Fruit fly (Drosophila melanogaster) whole organism, embryonic: ENCODE measurements around the gene meigo.
A peak's percentile ranks its signal among the peaks of the same experiment; 100 is the strongest.

Source experiments
- Adf1 ChIP-seq: fragments of 200-800 bp; sonication (Bioruptor generic); IDR thresholded peaks from 2 replicates; pipeline ENCODE4 v1.3.6; 2022; ENCODE audit warnings: missing biosample characterization, missing genetic modification characterization
- BEAF-32 ChIP-seq: fragments of 200-800 bp; sonication (Bioruptor generic); optimal IDR thresholded peaks from 3 replicates; lab custom pipeline; 2017; ENCODE audit warnings: missing biosample characterization, missing genetic modification characterization, mild to moderate bottlenecking, moderate library complexity, missing genetic modification reagents
- Bgb ChIP-seq: fragments of 200-800 bp; sonication (Bioruptor generic); IDR thresholded peaks from 2 replicates; pipeline ENCODE4 v1.3.6; 2022; ENCODE audit warnings: missing biosample characterization, missing genetic modification characterization; ENCODE audit not compliant: partially characterized antibody
- Bteb2 ChIP-seq: fragments of 200-800 bp; sonication (Bioruptor generic); optimal IDR thresholded peaks from 2 replicates; lab custom pipeline; 2016; ENCODE audit warnings: missing biosample characterization, missing genetic modification characterization
- CG12942 ChIP-seq: fragments of 200-800 bp; sonication (Bioruptor generic); optimal IDR thresholded peaks from 3 replicates; lab custom pipeline; 2016; ENCODE audit warnings: missing biosample characterization, missing genetic modification characterization
- CG13123 ChIP-seq: fragments of 200-800 bp; sonication (Bioruptor generic); optimal IDR thresholded peaks from 2 replicates; lab custom pipeline; 2016; ENCODE audit warnings: missing biosample characterization, missing genetic modification characterization
- CG15269 ChIP-seq: fragments of 200-800 bp; sonication (Bioruptor generic); optimal IDR thresholded peaks from 2 replicates; lab custom pipeline; 2018; ENCODE audit warnings: missing biosample characterization, mild to moderate bottlenecking, missing genetic modification characterization, moderate library complexity
- CG16863 ChIP-seq: fragments of 200-800 bp; sonication (Bioruptor generic); optimal IDR thresholded peaks from 3 replicates; lab custom pipeline; 2016; ENCODE audit warnings: missing biosample characterization, missing genetic modification characterization
- CG2875 ChIP-seq: fragments of 200-800 bp; sonication (Bioruptor generic); optimal IDR thresholded peaks from 2 replicates; lab custom pipeline; 2017; ENCODE audit warnings: missing biosample characterization, mild to moderate bottlenecking, missing genetic modification characterization, missing genetic modification reagents
- CG30020 ChIP-seq: fragments of 200-800 bp; optimal IDR thresholded peaks from 2 replicates; lab custom pipeline; 2019; ENCODE audit warnings: missing biosample characterization, mild to moderate bottlenecking, missing genetic modification characterization, moderate library complexity
- CG31365 ChIP-seq: fragments of 200-800 bp; sonication (Bioruptor generic); optimal IDR thresholded peaks from 2 replicates; lab custom pipeline; 2018; ENCODE audit warnings: missing biosample characterization, mild to moderate bottlenecking, missing genetic modification characterization
- CG33557 ChIP-seq: fragments of 200-800 bp; sonication (Bioruptor generic); optimal IDR thresholded peaks from 2 replicates; lab custom pipeline; 2019; ENCODE audit warnings: missing biosample characterization, mild to moderate bottlenecking, missing genetic modification characterization, moderate library complexity
- CG34376 ChIP-seq: fragments of 200-800 bp; sonication (Bioruptor generic); optimal IDR thresholded peaks from 2 replicates; lab custom pipeline; 2018; ENCODE audit warnings: missing biosample characterization, mild to moderate bottlenecking, missing genetic modification characterization
- CG5180 ChIP-seq: fragments of 200-800 bp; sonication (Bioruptor generic); optimal IDR thresholded peaks from 3 replicates; lab custom pipeline; 2017; ENCODE audit warnings: missing biosample characterization, missing genetic modification characterization, mild to moderate bottlenecking, moderate library complexity, missing genetic modification reagents
- CG7372 ChIP-seq: fragments of 200-800 bp; sonication (Bioruptor generic); IDR thresholded peaks from 2 replicates; pipeline ENCODE4 v1.3.6; 2022; ENCODE audit warnings: missing biosample characterization, missing genetic modification characterization
- CG7987 ChIP-seq: fragments of 200-800 bp; sonication (Bioruptor generic); optimal IDR thresholded peaks from 2 replicates; lab custom pipeline; 2018; ENCODE audit warnings: missing biosample characterization, mild to moderate bottlenecking, missing genetic modification characterization, moderate library complexity
- CG8089 ChIP-seq: fragments of 200-800 bp; sonication (Bioruptor generic); optimal IDR thresholded peaks from 3 replicates; lab custom pipeline; 2016; ENCODE audit warnings: missing biosample characterization, missing genetic modification characterization
- CG8944 ChIP-seq: fragments of 200-800 bp; sonication (Bioruptor generic); optimal IDR thresholded peaks from 3 replicates; lab custom pipeline; 2016; ENCODE audit warnings: missing biosample characterization, missing genetic modification characterization
- CG9876 ChIP-seq: fragments of 200-800 bp; sonication (Bioruptor generic); optimal IDR thresholded peaks from 2 replicates; lab custom pipeline; 2016; ENCODE audit warnings: missing biosample characterization, missing genetic modification characterization
- CG9932 ChIP-seq: fragments of 200-800 bp; sonication (Bioruptor generic); IDR thresholded peaks from 2 replicates; pipeline ENCODE4 v1.3.6; 2022; ENCODE audit warnings: missing biosample characterization, missing genetic modification characterization
- CrebB ChIP-seq: fragments of 200-800 bp; sonication (Bioruptor generic); optimal IDR thresholded peaks from 3 replicates; lab custom pipeline; 2018; ENCODE audit warnings: missing biosample characterization, mild to moderate bottlenecking, missing genetic modification characterization
- Dll ChIP-seq: fragments of 200-800 bp; sonication (Bioruptor generic); IDR thresholded peaks from 4 replicates; pipeline ENCODE4 v1.3.6; 2022; ENCODE audit warnings: missing biosample characterization, missing genetic modification characterization; ENCODE audit not compliant: partially characterized antibody
- HLH3B ChIP-seq: fragments of 200-800 bp; sonication (Bioruptor generic); IDR thresholded peaks from 2 replicates; pipeline ENCODE4 v1.3.6; 2022; ENCODE audit warnings: missing biosample characterization, missing genetic modification characterization
- HmgD ChIP-seq: fragments of 200-800 bp; sonication (Bioruptor generic); optimal IDR thresholded peaks from 3 replicates; lab custom pipeline; 2016; ENCODE audit warnings: missing biosample characterization, missing genetic modification characterization
- Hmx ChIP-seq: fragments of 200-800 bp; sonication (Bioruptor generic); optimal IDR thresholded peaks from 2 replicates; lab custom pipeline; 2016; ENCODE audit warnings: missing biosample characterization, missing genetic modification characterization
- Lim3 ChIP-seq: fragments of 200-800 bp; sonication (Bioruptor generic); IDR thresholded peaks from 2 replicates; pipeline ENCODE4 v1.3.6; 2022; ENCODE audit warnings: missing biosample characterization, missing genetic modification characterization
- Oaz ChIP-seq: fragments of 200-800 bp; sonication (Bioruptor generic); IDR thresholded peaks from 2 replicates; pipeline ENCODE4 v1.3.6; 2022; ENCODE audit warnings: missing biosample characterization, missing genetic modification characterization
- Oli ChIP-seq: fragments of 200-800 bp; sonication (Bioruptor generic); optimal IDR thresholded peaks from 2 replicates; lab custom pipeline; 2018; ENCODE audit warnings: missing biosample characterization, mild to moderate bottlenecking, missing genetic modification characterization, moderate library complexity
- Optix ChIP-seq: fragments of 200-800 bp; sonication (Bioruptor generic); IDR thresholded peaks from 3 replicates; pipeline ENCODE4 v1.3.6; 2022; ENCODE audit warnings: missing biosample characterization, missing genetic modification characterization
- Pdp1 ChIP-seq, 2 experiments: fragments of 200-800 bp; sonication (Bioruptor generic); optimal IDR thresholded peaks; 3 replicates each; lab custom pipeline; 2016; ENCODE audit warnings: missing biosample characterization in 2 of 2, missing genetic modification characterization in 2 of 2, mild to moderate bottlenecking in 1 of 2, moderate library complexity in 1 of 2
- Side ChIP-seq: fragments of 200-800 bp; sonication (Bioruptor generic); optimal IDR thresholded peaks from 2 replicates; lab custom pipeline; 2016; ENCODE audit warnings: missing biosample characterization, missing genetic modification characterization
- Sry-δ ChIP-seq: fragments of 200-800 bp; sonication (Bioruptor generic); optimal IDR thresholded peaks from 2 replicates; lab custom pipeline; 2016; ENCODE audit warnings: missing biosample characterization, missing genetic modification characterization
- amos ChIP-seq: fragments of 200-800 bp; sonication (Bioruptor generic); IDR thresholded peaks from 2 replicates; pipeline ENCODE4 v1.3.6; 2022; ENCODE audit warnings: missing biosample characterization, missing genetic modification characterization; ENCODE audit not compliant: partially characterized antibody
- aop ChIP-seq: fragments of 200-800 bp; sonication (Bioruptor generic); IDR thresholded peaks from 2 replicates; pipeline ENCODE4 v1.3.6; 2022; ENCODE audit warnings: missing biosample characterization, missing genetic modification characterization
- ap ChIP-seq: fragments of 200-800 bp; sonication (Bioruptor generic); IDR thresholded peaks from 2 replicates; pipeline ENCODE4 v1.3.6; 2022; ENCODE audit warnings: missing biosample characterization, missing genetic modification characterization
- chif ChIP-seq, 2 experiments: fragments of 200-800 bp; sonication (Bioruptor generic); optimal IDR thresholded peaks; 3 replicates each; lab custom pipeline; 2016; ENCODE audit warnings: missing biosample characterization in 2 of 2, missing genetic modification characterization in 2 of 2
- chm ChIP-seq: fragments of 200-800 bp; sonication (Bioruptor generic); IDR thresholded peaks from 2 replicates; pipeline ENCODE4 v1.3.6; 2022; ENCODE audit warnings: missing biosample characterization, missing genetic modification characterization
- ftz-f1 ChIP-seq: fragments of 200-800 bp; sonication (Bioruptor generic); optimal IDR thresholded peaks from 2 replicates; lab custom pipeline; 2016; ENCODE audit warnings: missing biosample characterization, missing genetic modification characterization
- gce ChIP-seq: fragments of 200-800 bp; sonication (Bioruptor generic); IDR thresholded peaks from 3 replicates; pipeline ENCODE4 v1.3.6; 2022; ENCODE audit warnings: missing biosample characterization, missing genetic modification characterization
- gem ChIP-seq: fragments of 200-800 bp; sonication (Bioruptor generic); optimal IDR thresholded peaks from 2 replicates; lab custom pipeline; 2019; ENCODE audit warnings: missing biosample characterization, mild to moderate bottlenecking, missing genetic modification characterization, moderate library complexity
- grau ChIP-seq: fragments of 200-800 bp; optimal IDR thresholded peaks from 3 replicates; lab custom pipeline; 2019; ENCODE audit warnings: missing biosample characterization, mild to moderate bottlenecking, missing genetic modification characterization, moderate library complexity
- gsb-n ChIP-seq: fragments of 200-800 bp; sonication (Bioruptor generic); optimal IDR thresholded peaks from 3 replicates; lab custom pipeline; 2018; ENCODE audit warnings: missing biosample characterization, mild to moderate bottlenecking, missing genetic modification characterization
- gt ChIP-seq: fragments of 200-800 bp; sonication (Bioruptor generic); IDR thresholded peaks from 2 replicates; pipeline ENCODE4 v1.3.6; 2022; ENCODE audit warnings: missing biosample characterization, missing genetic modification characterization
- lab ChIP-seq: fragments of 200-800 bp; sonication (Bioruptor generic); optimal IDR thresholded peaks from 3 replicates; lab custom pipeline; 2017; ENCODE audit warnings: missing biosample characterization, missing genetic modification characterization, mild to moderate bottlenecking, moderate library complexity, missing genetic modification reagents
- odd ChIP-seq: fragments of 200-800 bp; sonication (Bioruptor generic); optimal IDR thresholded peaks from 2 replicates; lab custom pipeline; 2017; ENCODE audit warnings: missing biosample characterization, mild to moderate bottlenecking, missing genetic modification characterization
- otp ChIP-seq: fragments of 200-800 bp; sonication (Bioruptor generic); IDR thresholded peaks from 3 replicates; pipeline ENCODE4, ENCODE4 v1.3.6; 2022; ENCODE audit warnings: missing biosample characterization, missing genetic modification characterization
- pb ChIP-seq: fragments of 200-800 bp; sonication (Bioruptor generic); optimal IDR thresholded peaks from 3 replicates; lab custom pipeline; 2016; ENCODE audit warnings: missing biosample characterization, missing genetic modification characterization
- psq ChIP-seq: fragments of 200-800 bp; sonication (Bioruptor generic); optimal IDR thresholded peaks from 2 replicates; lab custom pipeline; 2017; ENCODE audit warnings: missing biosample characterization, missing genetic modification characterization
- so ChIP-seq: fragments of 200-800 bp; sonication (Bioruptor generic); IDR thresholded peaks from 3 replicates; pipeline ENCODE4 v1.3.6; 2022; ENCODE audit warnings: missing biosample characterization, missing genetic modification characterization
- tx ChIP-seq: fragments of 200-800 bp; sonication (Bioruptor generic); optimal IDR thresholded peaks from 2 replicates; lab custom pipeline; 2016; ENCODE audit warnings: missing biosample characterization, missing genetic modification characterization
- vfl ChIP-seq: fragments of 200-800 bp; sonication (Bioruptor generic); optimal IDR thresholded peaks from 2 replicates; lab custom pipeline; 2016; ENCODE audit warnings: missing biosample characterization, missing genetic modification characterization

The meigo gene

DNA sequence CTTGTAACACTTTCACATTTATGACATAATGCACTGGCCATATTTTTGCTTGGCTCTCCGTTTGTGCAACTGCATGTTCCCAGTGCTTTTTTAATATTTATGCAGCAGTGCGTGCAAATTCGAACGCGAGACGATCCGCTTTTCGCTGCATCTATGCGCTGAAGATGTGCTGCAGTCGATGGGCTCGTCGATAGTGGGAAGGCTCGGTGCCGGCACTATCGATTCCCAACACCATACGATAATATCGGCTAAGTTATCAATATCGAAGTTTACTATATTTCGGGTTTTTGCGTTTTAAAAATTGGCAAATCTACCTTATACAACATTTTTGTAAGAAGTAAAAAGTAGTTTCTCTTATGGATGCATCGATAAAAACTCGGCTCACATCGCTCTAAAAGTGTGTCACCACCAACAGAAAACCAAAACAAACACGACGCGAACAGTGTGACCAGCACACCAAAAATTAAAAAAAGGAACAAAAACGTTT lies 40.4 kb upstream of the meigo start, which contains the start of gene RhoGAP93B (continued):
- TF ChIP-seq CG2875 (GFP tag; lab: Kevin White, UChicago) (peak; percentile 41), ap (GFP tag; lab: Robert Waterston, UW) (peak; percentile 76), CG13123 (GFP tag; lab: Kevin White, UChicago) (peak; percentile 58), gsb-n (tag; lab: Kevin White, UChicago) (no peak), so (GFP tag; lab: Robert Waterston, UW) (peak; percentile 94), gem (tag; lab: Kevin White, UChicago) (peak; percentile 80), aop (GFP tag; lab: Robert Waterston, UW) (peak; percentile 91), pb (GFP tag; lab: Kevin White, UChicago) (peak; percentile 88), chif (GFP tag; optimal IDR thresholded peaks at IDR 0.05; lab: Kevin White, UChicago) (peak; percentile 73 to 76), CG7372 (GFP tag; lab: Robert Waterston, UW) (peak; percentile 93), amos (GFP tag; lab: Robert Waterston, UW) (peak; percentile 100), Adf1 (peak; percentile 73), tx (peak; percentile 90), grau (tag; lab: Kevin White, UChicago) (peak; percentile 78), CG34376 (peak; percentile 80), Dll (GFP tag; lab: Robert Waterston, UW) (peak; percentile 100), Oli (tag; lab: Kevin White, UChicago) (peak; percentile 63), odd (GFP tag; lab: Kevin White, UChicago) (peak; percentile 9), BEAF-32 (GFP tag; lab: Kevin White, UChicago) (peak; percentile 100), lab (GFP tag; lab: Kevin White, UChicago) (peak; percentile 91), Bgb (GFP tag; lab: Robert Waterston, UW) (peak; percentile 100), Optix (peak; percentile 95), CG5180 (no peak), CG33557 (GFP tag; lab: Kevin White, UChicago) (peak; percentile 69), Lim3 (GFP tag; lab: Robert Waterston, UW) (peak; percentile 79), Bteb2 (GFP tag; lab: Kevin White, UChicago) (peak; percentile 60), CG31365 (tag; lab: Kevin White, UChicago) (peak; percentile 47), CG9876 (peak; percentile 85), CG7987 (peak; percentile 68), Hmx (GFP tag; lab: Kevin White, UChicago) (no peak), CG9932 (peak; percentile 99), HmgD (GFP tag; lab: Kevin White, UChicago) (peak; percentile 79), Oaz (GFP tag; lab: Robert Waterston, UW) (peak; percentile 87), CG16863 (GFP tag; lab: Kevin White, UChicago) (peak; percentile 89), Pdp1 (GFP tag; optimal IDR thresholded peaks at IDR 0.05; lab: Kevin White, UChicago) (peak; percentile 69 to 84), gt (peak; percentile 80), otp (GFP tag; lab: Robert Waterston, UW) (peak; percentile 90), CG12942 (GFP tag; lab: Kevin White, UChicago) (peak; percentile 77), CG8944 (GFP tag; lab: Kevin White, UChicago) (peak; percentile 81), Side (GFP tag; lab: Kevin White, UChicago) (peak; percentile 78), ftz-f1 (peak; percentile 64), chm (peak; percentile 86), CG15269 (tag; lab: Kevin White, UChicago) (no peak), psq (GFP tag; lab: Kevin White, UChicago) (peak; percentile 77), CG30020 (peak; percentile 75), gce (GFP tag; lab: Robert Waterston, UW) (0 out of 3 replicates have a peak, but pooled peaks have one; percentile 48), HLH3B (peak; percentile 93), CG8089 (GFP tag; lab: Kevin White, UChicago) (peak; percentile 69), vfl (GFP tag; lab: Kevin White, UChicago) (no peak), Sry-δ (GFP tag; lab: Kevin White, UChicago) (peak; percentile 100), CrebB (tag; lab: Kevin White, UChicago) (peak; percentile 56)
